Fruit fly (Drosophila melanogaster) S2 (cell line): ENCODE data around the gene Cad88C.

Experiments
- CG8478 ChIP-seq: fragments of >200 bp; optimal IDR thresholded peaks from 2 replicates; lab custom pipeline; 2018
- CTCF ChIP-seq, 2 experiments: fragments of >200 bp; optimal IDR thresholded peaks; 2 replicates each; lab custom pipeline; 2018

DNA sequence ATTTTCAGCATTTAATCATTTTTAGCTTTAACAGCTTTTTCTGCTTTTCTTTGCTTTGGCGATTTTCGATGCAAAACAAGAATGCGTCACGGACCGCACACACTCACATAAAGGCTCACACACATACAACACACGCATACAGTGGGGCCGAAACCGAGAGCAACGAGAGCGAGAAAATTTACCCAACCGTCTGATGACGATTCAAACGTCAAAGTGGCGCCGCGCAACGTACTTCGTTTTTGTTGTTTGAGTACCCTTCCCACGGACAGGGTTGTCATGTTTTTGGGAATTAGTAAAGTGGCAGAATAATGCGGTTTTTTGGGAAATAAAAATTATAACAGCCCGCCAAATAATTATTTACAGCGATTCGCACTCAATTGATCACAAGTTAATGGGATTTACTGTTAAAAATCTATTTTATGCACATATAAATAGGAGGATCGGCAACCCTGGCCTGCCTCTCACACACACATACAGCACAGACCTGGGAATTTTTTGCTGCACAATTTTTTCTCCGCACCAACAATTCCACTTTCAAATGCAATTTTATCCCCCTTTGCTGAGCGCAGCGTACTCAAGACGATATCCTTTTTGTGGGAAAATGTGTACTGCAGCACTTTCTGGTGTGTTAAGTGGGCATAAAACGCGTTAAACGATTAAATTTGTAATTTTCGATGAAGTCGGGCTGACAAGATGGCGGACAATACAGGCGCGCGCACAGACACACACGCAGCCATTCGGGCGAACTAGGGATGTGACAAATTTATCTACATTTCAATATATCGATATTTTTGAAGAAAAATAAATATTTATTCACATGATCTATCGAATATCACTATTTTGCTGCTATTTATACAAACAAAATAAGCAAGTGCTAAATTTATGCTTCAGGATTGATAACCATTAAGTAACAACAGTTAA lies 25.0 kb downstream of the Cad88C start:
- no peak for TF ChIP-seq CG8478 (lab: Kevin White, UChicago)
- TF ChIP-seq CTCF (optimal IDR thresholded peaks at IDR 0.05; lab: Kevin White, UChicago), result no peak
